Worm (Caenorhabditis elegans) whole organism, L3 larva: Measurements from ENCODE around the gene Y53G8AL.3.

Experiments
- fos-1 ChIP-seq: fragments of 150-350 bp; optimal IDR thresholded peaks from 2 replicates; lab custom pipeline; 2014; ENCODE audit warnings: missing biosample characterization, missing genetic modification characterization
- lin-15B ChIP-seq: fragments of 150-350 bp; optimal IDR thresholded peaks from 2 replicates; lab custom pipeline; 2014; ENCODE audit warnings: missing biosample characterization, missing genetic modification characterization
- snpc-4 ChIP-seq: fragments of 150-350 bp; optimal IDR thresholded peaks from 2 replicates; lab custom pipeline; 2014; ENCODE audit warnings: missing biosample characterization, missing genetic modification characterization

- TF ChIP-seq fos-1 (tag; lab: Kevin White, UChicago) (no peak), lin-15B (tag; lab: Kevin White, UChicago) (no peak), snpc-4 (no peak)
Measured at ce11 chrIII:3220287-3220686, 32.7 kb downstream of the Y53G8AL.3 start.
